Fruit fly (Drosophila melanogaster) Kc167 (cell line): ENCODE results near the gene CG5167.

Experiments used
- Myc ChIP-seq: fragments of >200 bp; optimal IDR thresholded peaks from 2 replicates; lab custom pipeline; 2017; ENCODE audit warnings: missing external identifiers
- Sin3A ChIP-seq: fragments of >200 bp; optimal IDR thresholded peaks from 2 replicates; lab custom pipeline; 2018; ENCODE audit warnings: missing external identifiers
- h ChIP-seq: fragments of >200 bp; optimal IDR thresholded peaks from 3 replicates; lab custom pipeline; 2018; ENCODE audit warnings: missing external identifiers
- insv ChIP-seq: fragments of >200 bp; optimal IDR thresholded peaks from 3 replicates; lab custom pipeline; 2018; ENCODE audit warnings: missing external identifiers
- psq ChIP-seq: fragments of >200 bp; optimal IDR thresholded peaks from 2 replicates; lab custom pipeline; 2017; ENCODE audit warnings: missing external identifiers
- ttk ChIP-seq: sonication (Bioruptor generic); optimal IDR thresholded peaks from 2 replicates; lab custom pipeline; 2017; ENCODE audit warnings: missing external identifiers

DNA sequence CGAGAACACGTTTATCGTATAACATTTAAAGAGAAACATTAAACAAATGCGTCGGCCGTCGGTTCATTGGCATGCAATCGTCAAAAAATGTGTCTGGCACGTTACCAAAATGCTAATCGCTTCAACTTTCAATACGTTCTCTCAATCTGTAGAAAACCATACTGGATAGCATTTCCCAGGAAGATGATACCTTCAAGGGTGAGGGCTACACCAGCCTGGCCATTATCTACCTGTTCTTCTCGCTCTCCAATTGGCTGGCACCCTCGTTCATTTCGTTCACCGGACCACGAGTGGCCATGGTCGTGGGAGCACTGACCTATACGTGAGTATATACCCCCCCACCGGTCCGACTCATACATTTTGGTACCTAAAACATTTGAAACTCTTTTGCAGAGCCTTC, 48.2 kb downstream of the CG5167 start:
- TF ChIP-seq h (no peak), ttk (lab: Kevin White, UChicago) (no peak), psq (no peak), Myc (no peak), insv (lab: Kevin White, UChicago) (no peak), Sin3A (lab: Kevin White, UChicago) (no peak)
